Worm (Caenorhabditis elegans) whole organism, L4 larva: ENCODE results near the gene F13A2.3.

ENCODE experiments used
- D1046.2 ChIP-seq: fragments of 200-800 bp; sonication (Bioruptor generic); IDR thresholded peaks from 2 replicates; pipeline ENCODE4 v1.3.6; 2022; ENCODE audit warnings: missing genetic modification characterization, missing compliant biosample characterization
- F10B5.3 ChIP-seq: sonication (generic microtip); optimal IDR thresholded peaks from 2 replicates; lab custom pipeline; 2016; ENCODE audit warnings: mild to moderate bottlenecking, missing genetic modification characterization, missing compliant biosample characterization
- F26F4.8 ChIP-seq: fragments of 200-800 bp; sonication (Bioruptor generic); conservative IDR thresholded peaks from 2 replicates; pipeline ENCODE4 v1.3.6; 2022; ENCODE audit warnings: missing genetic modification characterization, missing compliant biosample characterization
- F37D6.2 ChIP-seq: sonication (generic microtip); optimal IDR thresholded peaks from 2 replicates; lab custom pipeline; 2016; ENCODE audit warnings: mild to moderate bottlenecking, missing genetic modification characterization, missing compliant biosample characterization
- F44E2.7 ChIP-seq: fragments of 200-800 bp; sonication (Bioruptor generic); IDR thresholded peaks from 2 replicates; pipeline ENCODE4 v2.1.2; 2022; ENCODE audit warnings: missing genetic modification characterization, missing compliant biosample characterization
- F49E8.2 ChIP-seq: sonication (generic microtip); optimal IDR thresholded peaks from 2 replicates; lab custom pipeline; 2016; ENCODE audit warnings: missing compliant biosample characterization, mild to moderate bottlenecking, missing genetic modification characterization, borderline replicate concordance
- T26A8.4 ChIP-seq: fragments of 200-800 bp; sonication (Bioruptor generic); IDR thresholded peaks from 2 replicates; pipeline ENCODE4 v1.3.6; 2022; ENCODE audit warnings: missing genetic modification characterization, missing compliant biosample characterization
- Y48G9A.11 ChIP-seq: fragments of 200-800 bp; sonication (Bioruptor generic); IDR thresholded peaks from 2 replicates; pipeline ENCODE4 v1.3.6; 2022; ENCODE audit warnings: missing genetic modification reagents, missing genetic modification characterization, missing compliant biosample characterization
- Y75B8A.6 ChIP-seq: fragments of 200-800 bp; sonication (Bioruptor generic); IDR thresholded peaks from 2 replicates; pipeline ENCODE4 v1.3.6; 2022; ENCODE audit warnings: missing genetic modification reagents, missing genetic modification characterization, missing compliant biosample characterization
- ZK546.5 ChIP-seq, 2 experiments: sonication (generic microtip); optimal IDR thresholded peaks; 2 replicates each; lab custom pipeline; 2017; ENCODE audit warnings: missing biosample characterization in 2 of 2, missing genetic modification characterization in 2 of 2
- aha-1 ChIP-seq: fragments of 150-350 bp; peaks from one replicate; lab custom pipeline; 2014; ENCODE audit warnings: missing biosample characterization, missing genetic modification characterization
- arid-1 ChIP-seq: fragments of 200-800 bp; sonication (Bioruptor generic); conservative IDR thresholded peaks from 2 replicates; pipeline ENCODE4 v1.3.6; 2022; ENCODE audit warnings: missing genetic modification reagents, missing genetic modification characterization, missing compliant biosample characterization
- attf-4 ChIP-seq: sonication (generic microtip); optimal IDR thresholded peaks from 3 replicates; lab custom pipeline; 2017; ENCODE audit warnings: missing biosample characterization, missing genetic modification characterization
- ceh-82 ChIP-seq: sonication (generic microtip); optimal IDR thresholded peaks from 2 replicates; lab custom pipeline; 2017; ENCODE audit warnings: missing biosample characterization, missing genetic modification characterization
- ces-1 ChIP-seq: fragments of 150-350 bp; sonication (generic microtip); optimal IDR thresholded peaks from 4 replicates; lab custom pipeline; 2014; ENCODE audit warnings: missing biosample characterization, missing genetic modification reagents, missing genetic modification characterization
- cey-2 ChIP-seq: sonication (generic microtip); optimal IDR thresholded peaks from 3 replicates; lab custom pipeline; 2017; ENCODE audit warnings: missing genetic modification characterization, mild to moderate bottlenecking, missing compliant biosample characterization, antibody characterized with exemption, borderline replicate concordance; ENCODE audit not compliant: insufficient read depth
- daf-12 ChIP-seq: fragments of 150-350 bp; optimal IDR thresholded peaks from 2 replicates; lab custom pipeline; 2014; ENCODE audit warnings: missing biosample characterization, missing genetic modification reagents, missing genetic modification characterization
- daf-16 ChIP-seq, 3 experiments: sonication (generic microtip); optimal IDR thresholded peaks; 2 replicates each; lab custom pipeline; 2016 to 2017; ENCODE audit warnings: missing genetic modification characterization in 3 of 3, missing genetic modification reagents in 3 of 3, mild to moderate bottlenecking in 2 of 3, missing compliant biosample characterization in 2 of 3, missing biosample characterization in 1 of 3, moderate library complexity in 1 of 3
- daf-19 ChIP-seq: fragments of 200-800 bp; sonication (Bioruptor generic); conservative IDR thresholded peaks from 2 replicates; pipeline ENCODE4 v1.3.6; 2022; ENCODE audit warnings: missing genetic modification characterization, missing compliant biosample characterization
- dpl-1 ChIP-seq: fragments of 150-350 bp; optimal IDR thresholded peaks from 2 replicates; lab custom pipeline; 2014; ENCODE audit warnings: missing biosample characterization, missing genetic modification reagents, missing genetic modification characterization
- dve-1 ChIP-seq: sonication (generic microtip); optimal IDR thresholded peaks from 2 replicates; lab custom pipeline; 2017; ENCODE audit warnings: antibody characterized with exemption, mild to moderate bottlenecking, missing genetic modification characterization, missing compliant biosample characterization; ENCODE audit not compliant: insufficient read depth
- egl-27 ChIP-seq: sonication (generic microtip); optimal IDR thresholded peaks from 3 replicates; lab custom pipeline; 2017; ENCODE audit warnings: missing biosample characterization, missing genetic modification reagents, missing genetic modification characterization
- egl-43 ChIP-seq: fragments of 200-800 bp; sonication (Bioruptor generic); IDR thresholded peaks from 2 replicates; pipeline ENCODE4 v1.3.6; 2022; ENCODE audit warnings: missing genetic modification reagents, missing genetic modification characterization, missing compliant biosample characterization
- fkh-10 ChIP-seq: fragments of 150-350 bp; optimal IDR thresholded peaks from 2 replicates; lab custom pipeline; 2014; ENCODE audit warnings: missing biosample characterization, missing genetic modification reagents, missing genetic modification characterization
- gei-8 ChIP-seq: fragments of 200-800 bp; sonication (Bioruptor generic); optimal IDR thresholded peaks from 2 replicates; lab custom pipeline; 2018; ENCODE audit warnings: mild to moderate bottlenecking, missing genetic modification characterization, missing compliant biosample characterization
- hif-1 ChIP-seq, 2 experiments: sonication (generic microtip); optimal IDR thresholded peaks; 2 replicates each; lab custom pipeline; 2016 to 2017; ENCODE audit warnings: missing compliant biosample characterization in 2 of 2, missing genetic modification characterization in 2 of 2, missing genetic modification reagents in 2 of 2, missing genotype in 2 of 2, mild to moderate bottlenecking in 1 of 2
- hlh-11 ChIP-seq: fragments of 200-800 bp; sonication (Bioruptor generic); optimal IDR thresholded peaks from 2 replicates; lab custom pipeline; 2018; ENCODE audit warnings: mild to moderate bottlenecking, missing genetic modification characterization, missing compliant biosample characterization
- jun-1 ChIP-seq: fragments of 150-350 bp; optimal IDR thresholded peaks from 2 replicates; lab custom pipeline; 2014; ENCODE audit warnings: missing biosample characterization, missing genetic modification reagents, missing genetic modification characterization
- lim-7 ChIP-seq: fragments of 200-800 bp; sonication (Bioruptor generic); IDR thresholded peaks from 2 replicates; pipeline ENCODE4 v1.3.6; 2022; ENCODE audit warnings: missing genetic modification characterization, missing compliant biosample characterization
- lin-1 ChIP-seq: fragments of 200-800 bp; sonication (Bioruptor generic); IDR thresholded peaks from 2 replicates; pipeline ENCODE4 v1.3.6; 2022; ENCODE audit warnings: missing genetic modification reagents, missing genetic modification characterization, missing compliant biosample characterization
- lin-38 ChIP-seq: fragments of 200-800 bp; sonication (Bioruptor generic); IDR thresholded peaks from 2 replicates; pipeline ENCODE4 v1.3.6; 2022; ENCODE audit warnings: missing genetic modification reagents, missing genetic modification characterization, missing compliant biosample characterization
- lin-39 ChIP-seq: fragments of 150-350 bp; optimal IDR thresholded peaks from 2 replicates; lab custom pipeline; 2014; ENCODE audit warnings: missing biosample characterization, missing genetic modification reagents, missing genetic modification characterization
- madf-9 ChIP-seq: fragments of 200-800 bp; sonication (Bioruptor generic); conservative IDR thresholded peaks from 2 replicates; pipeline ENCODE4 v1.3.6; 2022; ENCODE audit warnings: missing genetic modification reagents, missing genetic modification characterization, missing compliant biosample characterization
- mep-1 ChIP-seq: fragments of 150-350 bp; sonication (generic microtip); optimal IDR thresholded peaks from 3 replicates; lab custom pipeline; 2014; ENCODE audit warnings: missing biosample characterization, missing genetic modification characterization
- mes-2 ChIP-seq: sonication (generic microtip); optimal IDR thresholded peaks from 2 replicates; lab custom pipeline; 2016; ENCODE audit warnings: missing genotype, mild to moderate bottlenecking, missing genetic modification characterization, missing compliant biosample characterization; ENCODE audit not compliant: poor library complexity, severe bottlenecking
- mxl-2 ChIP-seq: fragments of 200-800 bp; sonication (Bioruptor generic); conservative IDR thresholded peaks from 2 replicates; pipeline ENCODE4 v1.3.6; 2022; ENCODE audit warnings: missing genetic modification reagents, missing genetic modification characterization, missing compliant biosample characterization
- nhr-102 ChIP-seq: sonication (generic microtip); optimal IDR thresholded peaks from 2 replicates; lab custom pipeline; 2016; ENCODE audit warnings: mild to moderate bottlenecking, missing genetic modification characterization, moderate library complexity, missing compliant biosample characterization
- nhr-11 ChIP-seq: fragments of 150-350 bp; optimal IDR thresholded peaks from 2 replicates; lab custom pipeline; 2014; ENCODE audit warnings: missing biosample characterization, missing genetic modification characterization
- nhr-111 ChIP-seq: fragments of 200-800 bp; sonication (Bioruptor generic); optimal IDR thresholded peaks from 2 replicates; lab custom pipeline; 2018; ENCODE audit warnings: mild to moderate bottlenecking, missing genetic modification characterization, missing compliant biosample characterization
- nhr-25 ChIP-seq: sonication (generic microtip); optimal IDR thresholded peaks from 2 replicates; lab custom pipeline; 2017; ENCODE audit warnings: missing genetic modification characterization, mild to moderate bottlenecking, missing compliant biosample characterization, antibody characterized with exemption, moderate library complexity, borderline replicate concordance; ENCODE audit not compliant: insufficient read depth
- nhr-41 ChIP-seq: fragments of 200-800 bp; sonication (Bioruptor generic); IDR thresholded peaks from 2 replicates; pipeline ENCODE4 v1.3.6; 2022; ENCODE audit warnings: missing genetic modification reagents, missing genetic modification characterization, missing compliant biosample characterization
- nhr-42 ChIP-seq: fragments of 200-800 bp; sonication (Bioruptor generic); IDR thresholded peaks from 2 replicates; pipeline ENCODE4 v1.3.6; 2022; ENCODE audit warnings: missing genetic modification characterization, missing compliant biosample characterization
- nhr-6 ChIP-seq: fragments of 150-350 bp; optimal IDR thresholded peaks from 2 replicates; lab custom pipeline; 2014; ENCODE audit warnings: missing biosample characterization, missing genetic modification characterization
- pha-4 ChIP-seq, 2 experiments: fragments of 150-350 bp in 1 of 2; fragments of 200-800 bp in 1 of 2; sonication (Bioruptor generic) in 1 of 2; IDR thresholded peaks in 1 of 2; optimal IDR thresholded peaks in 1 of 2; 2 replicates each; pipeline versions ENCODE4 v1.3.6 to Lab custom; 2014 to 2022; ENCODE audit warnings: missing genetic modification characterization in 2 of 2, missing genetic modification reagents in 2 of 2, missing biosample characterization in 1 of 2, missing compliant biosample characterization in 1 of 2
- pqm-1 ChIP-seq: sonication (generic microtip); optimal IDR thresholded peaks from 2 replicates; lab custom pipeline; 2017; ENCODE audit warnings: missing biosample characterization, missing genetic modification characterization
- saeg-2 ChIP-seq: fragments of 200-800 bp; sonication (Bioruptor generic); IDR thresholded peaks from 2 replicates; pipeline ENCODE4 v1.3.6; 2022; ENCODE audit warnings: missing genetic modification reagents, missing genetic modification characterization, missing compliant biosample characterization
- snpc-4 ChIP-seq: fragments of 150-350 bp; optimal IDR thresholded peaks from 2 replicates; lab custom pipeline; 2014; ENCODE audit warnings: missing biosample characterization, missing genetic modification characterization
- zfp-2 ChIP-seq: sonication (generic microtip); optimal IDR thresholded peaks from 2 replicates; lab custom pipeline; 2016; ENCODE audit warnings: mild to moderate bottlenecking, missing genetic modification characterization, missing compliant biosample characterization
- zip-2 ChIP-seq: fragments of 150-350 bp; optimal IDR thresholded peaks from 2 replicates; lab custom pipeline; 2014; ENCODE audit warnings: missing biosample characterization, missing genetic modification characterization
- ztf-11 ChIP-seq: fragments of 150-350 bp; optimal IDR thresholded peaks from 2 replicates; lab custom pipeline; 2014; ENCODE audit warnings: missing biosample characterization, missing genetic modification characterization
- ztf-7 ChIP-seq: fragments of 150-350 bp; optimal IDR thresholded peaks from 2 replicates; lab custom pipeline; 2014; ENCODE audit warnings: missing biosample characterization, missing genetic modification characterization

F13A2.3 gene

DNA sequence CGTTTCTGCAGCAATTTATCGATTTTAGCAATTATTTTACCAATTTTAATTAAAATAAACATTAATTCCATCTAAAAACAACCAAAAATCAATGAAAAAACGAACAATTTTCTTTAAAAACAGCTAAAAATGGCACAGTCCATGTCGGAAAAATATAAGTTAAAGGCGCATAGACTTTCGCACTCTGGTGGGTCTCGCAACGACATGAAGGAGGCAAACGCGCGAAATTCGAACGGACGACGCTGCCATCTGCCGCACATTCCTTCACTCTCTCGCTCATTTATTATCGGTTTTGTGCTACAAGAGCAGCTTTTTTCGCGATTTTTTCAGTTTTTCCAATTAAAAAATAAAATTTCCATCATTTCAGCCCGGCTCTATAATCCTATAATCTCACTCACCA is 49.4 kb downstream of the F13A2.3 start, which contains the start of gene mcm-7 (continued):
- TF ChIP-seq dpl-1 (GFP tag; lab: Kevin White, UChicago) (peak; percentile 93), nhr-11 (tag; lab: Kevin White, UChicago) (peak; percentile 14), pqm-1 (tag; lab: Kevin White, UChicago) (no peak), T26A8.4 (GFP tag; lab: Robert Waterston, UW) (no peak), Y75B8A.6 (GFP tag; lab: Robert Waterston, UW) (no peak), nhr-111 (GFP tag; lab: Kevin White, UChicago) (no peak), attf-4 (tag; lab: Kevin White, UChicago) (no peak), F44E2.7 (GFP tag; lab: Robert Waterston, UW) (no peak), F10B5.3 (tag; lab: Kevin White, UChicago) (no peak), pha-4 (GFP tag; IDR thresholded peaks at IDR 0.05; lab: Robert Waterston, UW) (no peak), pha-4 (tag; optimal IDR thresholded peaks at IDR 0.05; lab: Kevin White, UChicago) (no peak), zfp-2 (no peak), ces-1 (no peak), lin-1 (no peak), daf-19 (GFP tag; lab: Robert Waterston, UW) (no peak), ZK546.5 (tag; optimal IDR thresholded peaks at IDR 0.05; lab: Kevin White, UChicago) (no peak), ztf-7 (no peak), mxl-2 (GFP tag; lab: Robert Waterston, UW) (no peak), mes-2 (tag; lab: Kevin White, UChicago) (peak; percentile 79), hif-1 (tag; optimal IDR thresholded peaks at IDR 0.05; lab: Kevin White, UChicago) (peak in 1 of 2 experiments; percentile 30), nhr-25 (tag; lab: Kevin White, UChicago) (no peak), Y48G9A.11 (GFP tag; lab: Robert Waterston, UW) (no peak), jun-1 (tag; lab: Kevin White, UChicago) (no peak), gei-8 (GFP tag; lab: Kevin White, UChicago) (no peak), F26F4.8 (no peak), nhr-102 (tag; lab: Kevin White, UChicago) (no peak), zip-2 (tag; lab: Kevin White, UChicago) (peak; percentile 8), egl-43 (GFP tag; lab: Robert Waterston, UW) (no peak), nhr-6 (tag; lab: Kevin White, UChicago) (peak; percentile 70), F49E8.2 (tag; lab: Kevin White, UChicago) (no peak), mep-1 (tag; lab: Kevin White, UChicago) (peak; percentile 71), hlh-11 (tag; lab: Kevin White, UChicago) (peak; percentile 42), lin-39 (tag; lab: Kevin White, UChicago) (no peak), arid-1 (GFP tag; lab: Robert Waterston, UW) (no peak), madf-9 (GFP tag; lab: Robert Waterston, UW) (no peak), lim-7 (GFP tag; lab: Robert Waterston, UW) (no peak), saeg-2 (no peak), ztf-11 (no peak), egl-27 (no peak), nhr-41 (no peak), cey-2 (tag; lab: Kevin White, UChicago) (no peak), lin-38 (GFP tag; lab: Robert Waterston, UW) (peak; percentile 68), fkh-10 (GFP tag; lab: Kevin White, UChicago) (no peak), D1046.2 (no peak), daf-16 (GFP tag; optimal IDR thresholded peaks at IDR 0.05; lab: Kevin White, UChicago) (no peak), daf-16 (tag; optimal IDR thresholded peaks at IDR 0.05; lab: Kevin White, UChicago) (no peak), dve-1 (tag; lab: Kevin White, UChicago) (no peak), nhr-42 (GFP tag; lab: Robert Waterston, UW) (no peak), snpc-4 (tag; lab: Kevin White, UChicago) (no peak), aha-1 (tag; lab: Kevin White, UChicago) (peak; percentile 68), daf-12 (tag; lab: Kevin White, UChicago) (no peak), F37D6.2 (tag; lab: Kevin White, UChicago) (no peak), ceh-82 (no peak)
